Fruit fly (Drosophila melanogaster): ENCODE data around the gene RpL13A.

The RpL13A gene

DNA sequence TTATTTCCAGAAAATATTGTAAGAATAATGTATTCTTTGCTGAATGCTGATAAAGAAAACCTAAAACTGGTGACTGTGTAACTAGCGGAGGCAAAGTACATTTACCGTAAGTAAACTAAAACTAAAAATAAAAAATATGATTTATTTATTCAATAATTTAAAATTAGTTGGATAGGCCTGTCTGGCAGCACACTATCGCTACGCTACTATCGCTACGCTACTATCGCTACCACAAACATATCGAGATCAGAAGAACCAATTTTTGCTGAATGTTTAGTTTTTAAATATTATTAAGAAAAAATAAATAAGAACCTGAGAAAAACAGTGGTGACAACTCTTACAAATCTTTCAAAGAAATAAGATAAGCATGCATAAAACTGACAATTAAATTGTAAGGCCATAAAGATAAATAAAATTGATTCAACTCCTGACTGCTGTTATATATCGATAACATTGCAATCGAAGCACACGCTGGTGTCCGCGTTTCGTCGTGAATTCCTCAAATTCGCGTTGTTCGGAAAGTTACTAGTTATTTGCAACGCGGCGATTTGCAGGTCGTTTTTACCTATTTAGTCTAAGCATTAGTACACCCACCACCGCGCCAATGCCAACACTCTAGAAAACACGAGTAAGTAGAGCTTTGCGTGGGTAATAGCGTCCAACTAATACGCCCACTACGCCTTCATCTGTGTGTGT is 36.1 kb downstream of the RpL13A start, which contains the start of gene Wdr33 (continued):
- TF ChIP-seq CG15514 (GFP tag; optimal IDR thresholded peaks at IDR 0.05) (peak; percentile 43), Sry-β (GFP tag; optimal IDR thresholded peaks at IDR 0.05) (no peak), Atf-2 (GFP tag; optimal IDR thresholded peaks at IDR 0.05) (no peak), CG4282 (GFP tag; optimal IDR thresholded peaks at IDR 0.05) (no peak), sob (GFP tag; IDR thresholded peaks at IDR 0.05) (no peak; the same call in 1 of the 2 replicates), CG10366 (GFP tag; IDR thresholded peaks at IDR 0.05) (peak; percentile 38; the same call in 1 of the 2 replicates), CG14667 (GFP tag; IDR thresholded peaks at IDR 0.05) (peak; percentile 16; the same call in 1 of the 2 replicates), CG11093 (GFP tag; IDR thresholded peaks at IDR 0.05) (no peak), sima (GFP tag; optimal IDR thresholded peaks at IDR 0.05) (no peak), Fer2 (tag; optimal IDR thresholded peaks at IDR 0.05) (peak; percentile 36), Dip2 (GFP tag; IDR thresholded peaks at IDR 0.05) (no peak), ab (GFP tag; optimal IDR thresholded peaks at IDR 0.05) (no peak), CG1603 (tag; optimal IDR thresholded peaks at IDR 0.05) (no peak), cato (GFP tag; optimal IDR thresholded peaks at IDR 0.05; ENCODE audit: borderline replicate concordance) (peak; percentile 14), CG2129 (GFP tag; IDR thresholded peaks at IDR 0.05; ENCODE audit: partially characterized antibody) (peak; percentile 89), CHES-1-like (GFP tag; optimal IDR thresholded peaks at IDR 0.05) (no peak), CG12236 (GFP tag; optimal IDR thresholded peaks at IDR 0.05) (no peak), Aef1 (GFP tag; IDR thresholded peaks at IDR 0.05) (no peak), bowl (GFP tag; IDR thresholded peaks at IDR 0.05) (no peak), odd (GFP tag; optimal IDR thresholded peaks at IDR 0.05) (no peak), CG10321 (GFP tag; IDR thresholded peaks at IDR 0.05) (no peak), Eip74EF (GFP tag; optimal IDR thresholded peaks at IDR 0.05) (no peak), CG18764 (GFP tag; optimal IDR thresholded peaks at IDR 0.05) (no peak), Tbp (GFP tag; optimal IDR thresholded peaks at IDR 0.05) (no peak), dysf (GFP tag; IDR thresholded peaks at IDR 0.05) (no peak), CG30431 (GFP tag; optimal IDR thresholded peaks at IDR 0.05) (no peak), NC2α (GFP tag; optimal IDR thresholded peaks at IDR 0.05) (no peak), sens (GFP tag) (peak; percentile 77), tap (tag; optimal IDR thresholded peaks at IDR 0.05) (peak; percentile 29), CG6272 (GFP tag; IDR thresholded peaks at IDR 0.05) (0 out of 2 replicates have a peak, but pooled peaks have one; percentile 19), Drgx (GFP tag; IDR thresholded peaks at IDR 0.05) (peak; percentile 18; the same call in 1 of the 2 replicates), Awh (GFP tag; IDR thresholded peaks at IDR 0.05) (no peak), mirr (GFP tag; optimal IDR thresholded peaks at IDR 0.05) (no peak), TFAM (GFP tag; optimal IDR thresholded peaks at IDR 0.05) (no peak), CG5245 (GFP tag; optimal IDR thresholded peaks at IDR 0.05) (no peak), pfk (GFP tag; optimal IDR thresholded peaks at IDR 0.05) (no peak), Chrac-16 (GFP tag; optimal IDR thresholded peaks at IDR 0.05) (peak; percentile 7), CG7745 (tag; optimal IDR thresholded peaks at IDR 0.05) (no peak), D19B (GFP tag; optimal IDR thresholded peaks at IDR 0.05) (no peak), nom (GFP tag; optimal IDR thresholded peaks at IDR 0.05) (no peak), dimm (GFP tag; IDR thresholded peaks at IDR 0.05) (no peak), oc (tag; optimal IDR thresholded peaks at IDR 0.05) (no peak), Blimp-1 (GFP tag; optimal IDR thresholded peaks at IDR 0.05) (no peak), CG6654 (GFP tag; optimal IDR thresholded peaks at IDR 0.05) (no peak), btn (GFP tag; optimal IDR thresholded peaks at IDR 0.05) (no peak), Bdp1 (GFP tag; optimal IDR thresholded peaks at IDR 0.05) (no peak), slou (GFP tag; optimal IDR thresholded peaks at IDR 0.05) (no peak), CG7786 (GFP tag; optimal IDR thresholded peaks at IDR 0.05) (no peak), C15 (GFP tag; IDR thresholded peaks at IDR 0.05) (no peak), B-H1 (GFP tag; IDR thresholded peaks at IDR 0.05) (no peak), klu (GFP tag; IDR thresholded peaks at IDR 0.05) (no peak)

All from whole organism, embryonic.